Fruit fly (Drosophila melanogaster): ENCODE data around the gene pb.

The pb gene

dm6 chr3R:6768256-6768655 is 26.4 kb upstream of the pb start (continued):
- peak; percentile 61; the same call in 1 of the 3 replicates for TF ChIP-seq CG2199 (GFP tag; IDR thresholded peaks at IDR 0.05)
- TF ChIP-seq zf30C (GFP tag; optimal IDR thresholded peaks at IDR 0.05), result peak; percentile 23
- TF ChIP-seq CG2116 (GFP tag; optimal IDR thresholded peaks at IDR 0.05), result peak; percentile 21
- TF ChIP-seq Dfd (GFP tag; optimal IDR thresholded peaks at IDR 0.05), result peak in 1 of 2 experiments; percentile 87
- TF ChIP-seq CG42726 (GFP tag; IDR thresholded peaks at IDR 0.05; ENCODE audit: partially characterized antibody), result no peak
- TF ChIP-seq ash1 (GFP tag; optimal IDR thresholded peaks at IDR 0.05), result no peak
- TF ChIP-seq sens (GFP tag), result no peak
- peak; percentile 87 for TF ChIP-seq Dp (GFP tag; optimal IDR thresholded peaks at IDR 0.05)
- TF ChIP-seq CG8290 (GFP tag; optimal IDR thresholded peaks at IDR 0.05), result peak; percentile 35
- TF ChIP-seq CG8290 (tag; optimal IDR thresholded peaks at IDR 0.05), result peak in 1 of 2 experiments; percentile 44
- TF ChIP-seq ab (GFP tag; optimal IDR thresholded peaks at IDR 0.05), result no peak
- peak; percentile 5 for TF ChIP-seq Vsx1 (GFP tag; optimal IDR thresholded peaks at IDR 0.05)
- no peak for TF ChIP-seq ftz-f1 (GFP tag; optimal IDR thresholded peaks at IDR 0.05)
- peak; percentile 30 for TF ChIP-seq CG1603 (tag; optimal IDR thresholded peaks at IDR 0.05)
- peak; percentile 56 for TF ChIP-seq p53 (GFP tag; optimal IDR thresholded peaks at IDR 0.05)
- peak; percentile 52; the same call in 1 of the 3 replicates for TF ChIP-seq Opbp (GFP tag; IDR thresholded peaks at IDR 0.05; ENCODE audit: partially characterized antibody)
- TF ChIP-seq crp (GFP tag; optimal IDR thresholded peaks at IDR 0.05), result peak in 1 of 2 experiments; percentile 69
- TF ChIP-seq CG13123 (GFP tag; optimal IDR thresholded peaks at IDR 0.05), result no peak
- TF ChIP-seq Med (GFP tag), result peak; percentile 64
- TF ChIP-seq slp2 (GFP tag; optimal IDR thresholded peaks at IDR 0.05), result no peak
- peak; percentile 43 for TF ChIP-seq phol (tag; optimal IDR thresholded peaks at IDR 0.05)

DNA sequence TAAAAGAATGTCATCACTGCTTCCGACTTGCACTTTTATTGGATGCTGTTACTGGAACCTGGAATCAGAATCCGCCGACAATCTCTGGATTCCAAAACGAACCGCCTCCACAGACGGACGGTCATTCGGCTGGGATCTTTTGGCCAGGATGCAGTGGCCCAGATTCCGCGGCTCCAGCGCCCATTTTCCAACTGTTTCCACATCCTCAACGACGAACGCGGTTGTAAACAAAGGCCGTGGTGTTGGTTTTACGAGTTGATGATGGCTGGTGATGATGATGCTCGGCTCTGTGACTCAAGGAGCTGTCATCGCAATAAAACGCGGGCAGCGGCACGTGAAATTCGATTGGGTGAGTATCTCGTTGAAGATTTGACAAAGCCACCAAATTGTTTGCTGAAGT is 25.1 kb upstream of the pb start:
- peak; percentile 34 for TF ChIP-seq nerfin-1 (tag; optimal IDR thresholded peaks at IDR 0.05)
- peak; percentile 30; the same call in 1 of the 2 replicates for TF ChIP-seq onecut (GFP tag; IDR thresholded peaks at IDR 0.05)
- no peak for TF ChIP-seq CG15269 (tag; optimal IDR thresholded peaks at IDR 0.05)
- TF ChIP-seq Med (GFP tag), result peak; percentile 71
- TF ChIP-seq cad (GFP tag; optimal IDR thresholded peaks at IDR 0.05), result peak; percentile 28
- TF ChIP-seq CG8290 (GFP tag; optimal IDR thresholded peaks at IDR 0.05), result no peak
- peak in 1 of 2 experiments; percentile 12 for TF ChIP-seq CG8290 (tag; optimal IDR thresholded peaks at IDR 0.05)
- no peak for TF ChIP-seq CG5953 (GFP tag; IDR thresholded peaks at IDR 0.05)
- TF ChIP-seq abd-A (tag; optimal IDR thresholded peaks at IDR 0.05), result peak; percentile 92
- TF ChIP-seq Deaf1 (tag; optimal IDR thresholded peaks at IDR 0.05), result peak; percentile 60
- TF ChIP-seq vfl (GFP tag; optimal IDR thresholded peaks at IDR 0.05), result no peak
- no peak for TF ChIP-seq Fer2 (tag; optimal IDR thresholded peaks at IDR 0.05)

DNA sequence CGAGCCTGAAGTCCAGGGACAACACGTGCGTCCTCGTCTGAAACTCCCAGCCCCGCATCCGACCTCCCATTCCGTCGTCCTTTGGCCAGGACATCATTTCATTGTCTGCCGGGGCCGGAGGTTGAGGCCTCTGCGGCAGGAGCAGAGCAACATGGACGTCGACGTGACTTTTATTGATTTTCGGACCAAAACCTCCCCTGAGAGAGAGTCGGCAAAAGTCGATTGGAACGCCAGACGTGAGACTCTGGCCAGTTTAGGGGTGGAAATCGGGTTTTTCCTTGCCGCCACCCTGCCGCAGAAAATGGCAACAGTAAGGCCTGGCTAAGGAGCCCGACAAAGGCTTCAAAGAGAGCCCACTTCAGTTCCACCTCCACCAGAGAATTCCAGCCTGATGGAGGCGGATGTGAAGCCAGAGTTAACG is 24.3 kb upstream of the pb start:
- TF ChIP-seq sens (GFP tag) (peak; percentile 52), grau (tag; optimal IDR thresholded peaks at IDR 0.05) (peak; percentile 94), row (GFP tag; IDR thresholded peaks at IDR 0.05) (peak; percentile 43; the same call in 2 of the 3 replicates), pros (GFP tag; optimal IDR thresholded peaks at IDR 0.05) (peak; percentile 87), nerfin-1 (tag; optimal IDR thresholded peaks at IDR 0.05) (peak; percentile 71), Med (GFP tag) (peak; percentile 85), tll (GFP tag; optimal IDR thresholded peaks at IDR 0.05) (peak in 1 of 2 experiments; percentile 36), Nf-YC (tag; optimal IDR thresholded peaks at IDR 0.05) (peak; percentile 53), Trl (optimal IDR thresholded peaks at IDR 0.05) (peak in 1 of 2 experiments; percentile 19), Trl (GFP tag; optimal IDR thresholded peaks at IDR 0.05) (no peak), CG6765 (GFP tag; optimal IDR thresholded peaks at IDR 0.05) (peak; percentile 54), Hey (tag; optimal IDR thresholded peaks at IDR 0.05) (peak; percentile 71), Ssrp (tag; optimal IDR thresholded peaks at IDR 0.05) (no peak), Adf1 (GFP tag; IDR thresholded peaks at IDR 0.05) (peak; percentile 43; the same call in 1 of the 2 replicates), Nf-YB (GFP tag; optimal IDR thresholded peaks at IDR 0.05) (peak; percentile 50), bbx (GFP tag; IDR thresholded peaks at IDR 0.05; ENCODE audit: partially characterized antibody) (0 out of 2 replicates have a peak, but pooled peaks have one; percentile 28), CG2712 (tag; optimal IDR thresholded peaks at IDR 0.05) (no peak), CG31441 (GFP tag; IDR thresholded peaks at IDR 0.05) (no peak), chinmo (GFP tag; IDR thresholded peaks at IDR 0.05; ENCODE audit: partially characterized antibody) (0 out of 4 replicates have a peak, but pooled peaks have one; percentile 29), CG4730 (GFP tag; IDR thresholded peaks at IDR 0.05) (no peak), CG14050 (GFP tag; IDR thresholded peaks at IDR 0.05) (no peak)

Measured in whole organism, embryonic.